Fruit fly (Drosophila melanogaster) whole organism, embryonic: Measurements from ENCODE around the gene kz.

Experiments used
- Aef1 ChIP-seq: fragments of 200-800 bp; sonication (Bioruptor generic); IDR thresholded peaks from 3 replicates; pipeline ENCODE4 v1.3.6; 2022; ENCODE audit warnings: missing biosample characterization, missing genetic modification characterization
- Bteb2 ChIP-seq: fragments of 200-800 bp; sonication (Bioruptor generic); optimal IDR thresholded peaks from 2 replicates; lab custom pipeline; 2016; ENCODE audit warnings: missing biosample characterization, missing genetic modification characterization
- CG10147 ChIP-seq: fragments of 200-800 bp; sonication (Bioruptor generic); optimal IDR thresholded peaks from 2 replicates; lab custom pipeline; 2019; ENCODE audit warnings: missing biosample characterization, mild to moderate bottlenecking, missing genetic modification characterization, moderate library complexity
- CG10979 ChIP-seq: fragments of 200-800 bp; sonication (Bioruptor generic); optimal IDR thresholded peaks from 2 replicates; lab custom pipeline; 2018; ENCODE audit warnings: missing biosample characterization, mild to moderate bottlenecking, missing genetic modification characterization, moderate library complexity
- CG11398 ChIP-seq: fragments of 200-800 bp; sonication (Bioruptor generic); optimal IDR thresholded peaks from 2 replicates; lab custom pipeline; 2016; ENCODE audit warnings: missing biosample characterization, missing genetic modification characterization
- CG12299 ChIP-seq: fragments of 200-800 bp; sonication (Bioruptor generic); optimal IDR thresholded peaks from 2 replicates; lab custom pipeline; 2018; ENCODE audit warnings: missing biosample characterization, mild to moderate bottlenecking, missing genetic modification characterization
- CG13624 ChIP-seq: fragments of 200-800 bp; sonication (Bioruptor generic); optimal IDR thresholded peaks from 2 replicates; lab custom pipeline; 2016; ENCODE audit warnings: missing biosample characterization, missing genetic modification characterization
- CG14014 ChIP-seq: fragments of 200-800 bp; sonication (Bioruptor generic); IDR thresholded peaks from 2 replicates; pipeline ENCODE4 v1.3.6; 2022; ENCODE audit warnings: missing biosample characterization, missing genetic modification characterization
- CG15479 ChIP-seq: fragments of 200-800 bp; sonication (Bioruptor generic); optimal IDR thresholded peaks from 3 replicates; lab custom pipeline; 2019; ENCODE audit warnings: missing biosample characterization, mild to moderate bottlenecking, missing genetic modification characterization, moderate library complexity
- CG15696 ChIP-seq: fragments of 200-800 bp; sonication (Bioruptor generic); optimal IDR thresholded peaks from 2 replicates; lab custom pipeline; 2019; ENCODE audit warnings: missing biosample characterization, mild to moderate bottlenecking, missing genetic modification characterization, moderate library complexity
- CG17802 ChIP-seq: fragments of 200-800 bp; sonication (Bioruptor generic); optimal IDR thresholded peaks from 2 replicates; lab custom pipeline; 2018; ENCODE audit warnings: missing biosample characterization, mild to moderate bottlenecking, missing genetic modification characterization, moderate library complexity
- CG18476 ChIP-seq: fragments of 200-800 bp; sonication (Bioruptor generic); optimal IDR thresholded peaks from 2 replicates; lab custom pipeline; 2016; ENCODE audit warnings: missing biosample characterization, mild to moderate bottlenecking, missing genetic modification characterization
- CG18764 ChIP-seq: fragments of 200-800 bp; sonication (Bioruptor generic); optimal IDR thresholded peaks from 3 replicates; lab custom pipeline; 2016; ENCODE audit warnings: missing biosample characterization, missing genetic modification characterization
- CG3163 ChIP-seq: fragments of 200-800 bp; sonication (Bioruptor generic); optimal IDR thresholded peaks from 3 replicates; lab custom pipeline; 2016; ENCODE audit warnings: missing biosample characterization, missing genetic modification characterization
- CG4282 ChIP-seq: fragments of 200-800 bp; sonication (Bioruptor generic); optimal IDR thresholded peaks from 2 replicates; lab custom pipeline; 2016; ENCODE audit warnings: missing biosample characterization, missing genetic modification characterization
- CG4328 ChIP-seq: fragments of 200-800 bp; sonication (Bioruptor generic); optimal IDR thresholded peaks from 3 replicates; lab custom pipeline; 2017; ENCODE audit warnings: missing biosample characterization, missing genetic modification reagents, missing genetic modification characterization
- CG6854 ChIP-seq: fragments of 200-800 bp; sonication (Bioruptor generic); optimal IDR thresholded peaks from 3 replicates; lab custom pipeline; 2017; ENCODE audit warnings: missing biosample characterization, mild to moderate bottlenecking, missing genetic modification characterization
- CG7372 ChIP-seq: fragments of 200-800 bp; sonication (Bioruptor generic); IDR thresholded peaks from 2 replicates; pipeline ENCODE4 v1.3.6; 2022; ENCODE audit warnings: missing biosample characterization, missing genetic modification characterization
- Dbx ChIP-seq: fragments of 200-800 bp; sonication (Bioruptor generic); IDR thresholded peaks from 3 replicates; pipeline ENCODE4 v1.3.6; 2022; ENCODE audit warnings: missing biosample characterization, missing genetic modification characterization
- Dip3 ChIP-seq: fragments of 200-800 bp; sonication (Bioruptor generic); optimal IDR thresholded peaks from 3 replicates; lab custom pipeline; 2016; ENCODE audit warnings: missing biosample characterization, missing genetic modification characterization
- Elba2 ChIP-seq: fragments of 200-800 bp; sonication (Bioruptor generic); optimal IDR thresholded peaks from 3 replicates; lab custom pipeline; 2016; ENCODE audit warnings: missing biosample characterization, missing genetic modification characterization
- Ets65A ChIP-seq: fragments of 200-800 bp; sonication (Bioruptor generic); peaks from one replicate; lab custom pipeline; 2016; ENCODE audit warnings: missing biosample characterization, missing genetic modification characterization
- Ets97D ChIP-seq: fragments of 200-800 bp; sonication (Bioruptor generic); optimal IDR thresholded peaks from 3 replicates; lab custom pipeline; 2016; ENCODE audit warnings: missing biosample characterization, missing genetic modification characterization
- Fer1 ChIP-seq: fragments of 200-800 bp; sonication (Bioruptor generic); optimal IDR thresholded peaks from 2 replicates; lab custom pipeline; 2017; ENCODE audit warnings: missing biosample characterization, mild to moderate bottlenecking, missing genetic modification characterization
- HHEX ChIP-seq: fragments of 200-800 bp; sonication (Bioruptor generic); optimal IDR thresholded peaks from 3 replicates; lab custom pipeline; 2017; ENCODE audit warnings: missing biosample characterization, mild to moderate bottlenecking, missing genetic modification characterization, missing genetic modification reagents
- HmgD ChIP-seq: fragments of 200-800 bp; sonication (Bioruptor generic); optimal IDR thresholded peaks from 3 replicates; lab custom pipeline; 2016; ENCODE audit warnings: missing biosample characterization, missing genetic modification characterization
- Hmx ChIP-seq: fragments of 200-800 bp; sonication (Bioruptor generic); optimal IDR thresholded peaks from 2 replicates; lab custom pipeline; 2016; ENCODE audit warnings: missing biosample characterization, missing genetic modification characterization
- Hsf ChIP-seq: fragments of 200-800 bp; sonication (Bioruptor generic); optimal IDR thresholded peaks from 3 replicates; lab custom pipeline; 2016; ENCODE audit warnings: missing biosample characterization, missing genetic modification characterization
- Lhr ChIP-seq: fragments of 200-800 bp; sonication (Bioruptor generic); optimal IDR thresholded peaks from 3 replicates; lab custom pipeline; 2017; ENCODE audit warnings: mild to moderate bottlenecking, missing biosample characterization, missing genetic modification reagents, missing genetic modification characterization
- Max ChIP-seq: fragments of 200-800 bp; sonication (Bioruptor generic); optimal IDR thresholded peaks from 2 replicates; lab custom pipeline; 2016; ENCODE audit warnings: missing biosample characterization, mild to moderate bottlenecking, missing genetic modification characterization
- Nf-YC ChIP-seq: fragments of 200-800 bp; optimal IDR thresholded peaks from 3 replicates; lab custom pipeline; 2019; ENCODE audit warnings: missing biosample characterization, mild to moderate bottlenecking, missing genetic modification characterization, moderate library complexity
- PHDP ChIP-seq: fragments of 200-800 bp; sonication (Bioruptor generic); optimal IDR thresholded peaks from 3 replicates; lab custom pipeline; 2018; ENCODE audit warnings: missing biosample characterization, mild to moderate bottlenecking, missing genetic modification characterization, moderate library complexity
- Trl ChIP-seq, 3 experiments: fragments of >200 bp in 2 of 3; fragments of 200-800 bp in 1 of 3; sonication (Bioruptor generic) in 1 of 3; optimal IDR thresholded peaks; 2 replicates in 1 of 3; 3 replicates in 2 of 3; lab custom pipeline; 2016 to 2017; ENCODE audit warnings: missing biosample characterization in 1 of 3, missing genetic modification characterization in 1 of 3
- Usf ChIP-seq: fragments of 200-800 bp; sonication (Bioruptor generic); optimal IDR thresholded peaks from 2 replicates; lab custom pipeline; 2017; ENCODE audit warnings: missing genotype, missing biosample characterization, missing genetic modification characterization
- Xbp1 ChIP-seq: fragments of 200-800 bp; sonication (Bioruptor generic); optimal IDR thresholded peaks from 3 replicates; lab custom pipeline; 2016; ENCODE audit warnings: missing biosample characterization, mild to moderate bottlenecking, missing genetic modification characterization
- al ChIP-seq: fragments of 200-800 bp; sonication (Bioruptor generic); IDR thresholded peaks from 2 replicates; pipeline ENCODE4 v1.3.6; 2022; ENCODE audit warnings: missing biosample characterization, missing genetic modification characterization
- az2 ChIP-seq: fragments of 200-800 bp; sonication (Bioruptor generic); optimal IDR thresholded peaks from 3 replicates; lab custom pipeline; 2016; ENCODE audit warnings: missing biosample characterization, missing genetic modification characterization
- bcd ChIP-seq: fragments of 200-800 bp; sonication (Bioruptor generic); optimal IDR thresholded peaks from 2 replicates; lab custom pipeline; 2017; ENCODE audit warnings: missing biosample characterization, mild to moderate bottlenecking, missing genetic modification characterization
- gem ChIP-seq: fragments of 200-800 bp; sonication (Bioruptor generic); optimal IDR thresholded peaks from 2 replicates; lab custom pipeline; 2019; ENCODE audit warnings: missing biosample characterization, mild to moderate bottlenecking, missing genetic modification characterization, moderate library complexity
- knrl ChIP-seq: fragments of 200-800 bp; sonication (Bioruptor generic); IDR thresholded peaks from 3 replicates; pipeline ENCODE4 v1.3.6; 2022; ENCODE audit warnings: missing biosample characterization, missing genetic modification characterization; ENCODE audit not compliant: partially characterized antibody
- lilli ChIP-seq: fragments of 200-800 bp; sonication (Bioruptor generic); optimal IDR thresholded peaks from 3 replicates; lab custom pipeline; 2016; ENCODE audit warnings: missing biosample characterization, missing genetic modification characterization
- maf-S ChIP-seq: fragments of 200-800 bp; sonication (Bioruptor generic); optimal IDR thresholded peaks from 2 replicates; lab custom pipeline; 2016; ENCODE audit warnings: missing biosample characterization, missing genetic modification characterization
- nom ChIP-seq: fragments of 200-800 bp; sonication (Bioruptor generic); optimal IDR thresholded peaks from 2 replicates; lab custom pipeline; 2017; ENCODE audit warnings: missing biosample characterization, missing genetic modification characterization, mild to moderate bottlenecking, moderate library complexity, missing genetic modification reagents
- sima ChIP-seq: fragments of 200-800 bp; sonication (Bioruptor generic); optimal IDR thresholded peaks from 2 replicates; lab custom pipeline; 2016; ENCODE audit warnings: missing biosample characterization, missing genetic modification characterization
- tll ChIP-seq, 2 experiments: fragments of 200-800 bp in 1 of 2; fragments of >200 bp in 1 of 2; sonication (Bioruptor generic) in 1 of 2; optimal IDR thresholded peaks; 2 replicates each; lab custom pipeline; 2017 to 2019; ENCODE audit warnings: missing biosample characterization in 2 of 2, missing genetic modification characterization in 2 of 2, mild to moderate bottlenecking in 1 of 2, moderate library complexity in 1 of 2
- trem ChIP-seq: fragments of 200-800 bp; optimal IDR thresholded peaks from 3 replicates; lab custom pipeline; 2019; ENCODE audit warnings: missing biosample characterization, mild to moderate bottlenecking, missing genetic modification characterization, moderate library complexity
- trh ChIP-seq: fragments of 200-800 bp; sonication (Bioruptor generic); optimal IDR thresholded peaks from 2 replicates; lab custom pipeline; 2016; ENCODE audit warnings: missing biosample characterization, missing genetic modification characterization
- vfl ChIP-seq: fragments of 200-800 bp; sonication (Bioruptor generic); optimal IDR thresholded peaks from 2 replicates; lab custom pipeline; 2016; ENCODE audit warnings: missing biosample characterization, missing genetic modification characterization
- vvl ChIP-seq: fragments of 200-800 bp; sonication (Bioruptor generic); IDR thresholded peaks from 2 replicates; pipeline ENCODE4 v1.3.6; 2022; ENCODE audit warnings: missing biosample characterization, missing genetic modification characterization
- zfh2 ChIP-seq: fragments of 200-800 bp; sonication (Bioruptor generic); optimal IDR thresholded peaks from 2 replicates; lab custom pipeline; 2016; ENCODE audit warnings: missing biosample characterization, missing genetic modification characterization

The kz gene

dm6 chrX:2262511-2262910 is 20.7 kb upstream of the kz start, which contains the start of the genes temp and CG3071:
temp (minus strand) TSS chrX:2262515.
CG3071 (plus strand) TSS chrX:2262837.
- peak; percentile 11 for TF ChIP-seq CG12299 (tag; lab: Kevin White, UChicago)
- TF ChIP-seq nom (GFP tag; lab: Kevin White, UChicago) = peak; percentile 7
- TF ChIP-seq sima = no peak
- TF ChIP-seq CG10147 = peak; percentile 71
- no peak for TF ChIP-seq CG17802
- TF ChIP-seq Max = peak; percentile 95
- peak; percentile 68 for TF ChIP-seq CG15696
- peak; percentile 76 for TF ChIP-seq Hsf (GFP tag; lab: Kevin White, UChicago)
- TF ChIP-seq knrl = peak; percentile 30; the same call in 1 of the 3 replicates
- peak; percentile 20 for TF ChIP-seq CG13624 (GFP tag; lab: Kevin White, UChicago)
- peak; percentile 39 for TF ChIP-seq PHDP (tag; lab: Kevin White, UChicago)
- no peak for TF ChIP-seq CG14014 (GFP tag; lab: Robert Waterston, UW)
- TF ChIP-seq HHEX (GFP tag; lab: Kevin White, UChicago) = peak; percentile 9
- peak; percentile 37 for TF ChIP-seq CG3163 (GFP tag; lab: Kevin White, UChicago)
- peak; percentile 20 for TF ChIP-seq trh (GFP tag; lab: Kevin White, UChicago)
- no peak for TF ChIP-seq Lhr
- TF ChIP-seq Hmx (GFP tag; lab: Kevin White, UChicago) = no peak
- TF ChIP-seq CG6854 (GFP tag; lab: Kevin White, UChicago) = no peak
- TF ChIP-seq CG18764 (GFP tag; lab: Kevin White, UChicago) = no peak
- peak; percentile 51 for TF ChIP-seq CG4328 (GFP tag; lab: Kevin White, UChicago)
- TF ChIP-seq bcd (GFP tag; lab: Kevin White, UChicago) = peak; percentile 63
- TF ChIP-seq Usf = peak; percentile 37
- TF ChIP-seq Xbp1 (GFP tag; lab: Kevin White, UChicago) = peak; percentile 74
- peak; percentile 73 for TF ChIP-seq zfh2 (GFP tag; lab: Kevin White, UChicago)
- TF ChIP-seq tll (GFP tag; optimal IDR thresholded peaks at IDR 0.05; lab: Kevin White, UChicago) = peak; percentile 1 to 90
- peak; percentile 54 for TF ChIP-seq vfl (GFP tag; lab: Kevin White, UChicago)
- peak; percentile 48 for TF ChIP-seq Elba2
- no peak for TF ChIP-seq CG11398 (GFP tag; lab: Kevin White, UChicago)
- TF ChIP-seq trem (tag; lab: Kevin White, UChicago) = peak; percentile 51
- peak; percentile 61 for TF ChIP-seq CG15479 (GFP tag; lab: Kevin White, UChicago)
- peak; percentile 17 for TF ChIP-seq CG18476 (GFP tag; lab: Kevin White, UChicago)
- peak; percentile 66 for TF ChIP-seq az2
- no peak for TF ChIP-seq Ets65A (GFP tag; lab: Kevin White, UChicago)
- 0 out of 3 replicates have a peak, but pooled peaks have one; percentile 19 for TF ChIP-seq Aef1
- TF ChIP-seq Dip3 (GFP tag; lab: Kevin White, UChicago) = peak; percentile 45
- peak; percentile 78 for TF ChIP-seq gem
- peak; percentile 69 for TF ChIP-seq Nf-YC (tag; lab: Kevin White, UChicago)
- TF ChIP-seq maf-S (GFP tag; lab: Kevin White, UChicago) = peak; percentile 70
- peak; percentile 49; the same call in 2 of the 3 replicates for TF ChIP-seq Dbx
- TF ChIP-seq lilli (GFP tag; lab: Kevin White, UChicago) = peak; percentile 70
- TF ChIP-seq CG10979 = peak; percentile 55
- TF ChIP-seq Trl (optimal IDR thresholded peaks at IDR 0.05; lab: Kevin White, UChicago) = no peak
- TF ChIP-seq Trl (GFP tag; optimal IDR thresholded peaks at IDR 0.05; lab: Kevin White, UChicago) = peak; percentile 53
- peak; percentile 66 for TF ChIP-seq Ets97D
- TF ChIP-seq HmgD (GFP tag; lab: Kevin White, UChicago) = no peak
- peak; percentile 63 for TF ChIP-seq Fer1 (GFP tag; lab: Kevin White, UChicago)
- TF ChIP-seq CG7372 (GFP tag; lab: Robert Waterston, UW) = 0 out of 2 replicates have a peak, but pooled peaks have one; percentile 41
- TF ChIP-seq vvl (GFP tag; lab: Robert Waterston, UW) = no peak
- peak; percentile 31 for TF ChIP-seq CG4282 (GFP tag; lab: Kevin White, UChicago)
- peak; percentile 21 for TF ChIP-seq Bteb2 (GFP tag; lab: Kevin White, UChicago)
- peak; percentile 55; the same call in 1 of the 2 replicates for TF ChIP-seq al (GFP tag; lab: Robert Waterston, UW)
